Worm (Caenorhabditis elegans): ENCODE data around the gene acr-10.
A peak's percentile ranks its signal among the peaks of the same experiment; 100 is the strongest.

DNA sequence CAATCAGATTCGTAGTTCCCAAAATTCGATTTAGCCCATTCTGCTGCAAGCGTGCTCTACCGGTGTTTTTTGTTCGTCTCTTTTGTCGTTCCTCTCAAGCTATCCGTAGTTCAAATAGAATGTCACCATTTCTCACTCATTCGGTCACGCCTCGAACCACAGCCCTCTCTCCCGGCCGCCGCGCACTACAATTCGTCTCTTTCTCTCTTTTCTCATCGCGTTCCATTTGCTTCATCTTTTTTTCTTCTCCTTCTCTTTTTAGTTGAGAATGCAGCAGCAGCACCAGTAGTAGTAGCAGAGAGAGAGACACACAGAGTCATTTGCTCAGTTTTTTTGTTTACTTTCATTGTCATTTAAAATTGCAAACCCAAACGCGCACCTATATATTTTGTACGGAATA, 6.0 kb upstream of the acr-10 start, which contains the start of gene hrg-1:
- TF ChIP-seq D2030.7 (GFP tag; IDR thresholded peaks at IDR 0.05) (no peak), F39B2.1 (GFP tag; IDR thresholded peaks at IDR 0.05) (no peak), snpc-4 (GFP tag; optimal IDR thresholded peaks at IDR 0.05) (no peak), snpc-4 (tag; optimal IDR thresholded peaks at IDR 0.05) (peak in 2 of 4 experiments; percentile 10 to 16), ekl-4 (GFP tag; IDR thresholded peaks at IDR 0.05) (no peak), ceh-79 (tag; optimal IDR thresholded peaks at IDR 0.05) (no peak), unc-130 (GFP tag; optimal IDR thresholded peaks at IDR 0.05) (no peak), him-1 (tag; optimal IDR thresholded peaks at IDR 0.05) (no peak)
